Worm (Caenorhabditis elegans): Measurements from ENCODE around the gene ins-32.

DNA sequence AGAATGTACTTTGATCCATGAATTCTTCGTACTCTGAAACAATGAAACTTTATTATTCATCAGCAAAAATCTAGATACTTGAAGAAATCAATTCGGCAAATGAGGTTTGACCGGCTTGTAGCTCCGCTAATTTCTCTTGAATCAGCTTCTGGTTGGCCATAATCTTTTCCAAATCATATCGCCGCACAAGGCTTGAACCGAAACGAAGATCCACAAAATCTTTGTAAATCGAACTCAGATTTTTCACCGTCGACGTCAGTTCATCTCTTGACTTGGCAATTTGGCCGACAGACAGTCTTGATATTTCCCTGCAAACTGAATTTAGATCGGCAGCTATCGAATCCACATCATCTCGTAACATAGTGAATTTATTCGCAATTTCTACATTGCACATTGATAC is 2.4 kb upstream of the ins-32 start:
- no peak for TF ChIP-seq ref-1 (GFP tag; conservative IDR thresholded peaks at IDR 0.05)
- TF ChIP-seq flt-1 (GFP tag; IDR thresholded peaks at IDR 0.05): no peak
- TF ChIP-seq tab-1 (GFP tag; IDR thresholded peaks at IDR 0.05): no peak
- no peak for TF ChIP-seq ztf-23 (GFP tag; IDR thresholded peaks at IDR 0.05)
- TF ChIP-seq cog-1 (tag; optimal IDR thresholded peaks at IDR 0.05): no peak
